Fruit fly (Drosophila melanogaster) whole organism, wandering third instar larva: ENCODE results near the gene sud1.

Source experiments
- CG32264 ChIP-seq: fragments of 200-800 bp; sonication (Bioruptor generic); optimal IDR thresholded peaks from 2 replicates; lab custom pipeline; 2016; ENCODE audit warnings: missing biosample characterization, missing genetic modification characterization
- CG9705 ChIP-seq: fragments of 200-800 bp; sonication (Bioruptor generic); optimal IDR thresholded peaks from 2 replicates; lab custom pipeline; 2018; ENCODE audit warnings: missing biosample characterization, mild to moderate bottlenecking, missing genetic modification characterization
- Dfd ChIP-seq: fragments of >200 bp; optimal IDR thresholded peaks from 2 replicates; lab custom pipeline; 2017; ENCODE audit warnings: missing biosample characterization, missing genetic modification characterization
- Dif ChIP-seq: fragments of 200-275, 200-300 bp; sonication (Bioruptor generic); optimal IDR thresholded peaks from 2 replicates; lab custom pipeline; 2018; ENCODE audit warnings: missing biosample characterization, missing genetic modification characterization; ENCODE audit not compliant: partially characterized antibody
- HLH106 ChIP-seq: fragments of 200-800 bp; optimal IDR thresholded peaks from 3 replicates; lab custom pipeline; 2019; ENCODE audit warnings: missing biosample characterization, mild to moderate bottlenecking, missing genetic modification characterization, moderate library complexity
- Hnf4 ChIP-seq: fragments of 200-800 bp; sonication (Bioruptor generic); optimal IDR thresholded peaks from 2 replicates; lab custom pipeline; 2016; ENCODE audit warnings: missing biosample characterization, mild to moderate bottlenecking, missing genetic modification characterization
- Hr78 ChIP-seq: fragments of >200 bp; optimal IDR thresholded peaks from 2 replicates; lab custom pipeline; 2017; ENCODE audit warnings: missing biosample characterization, missing genetic modification characterization
- Hr83 ChIP-seq: fragments of 200-300 bp; sonication (Bioruptor generic); optimal IDR thresholded peaks from 2 replicates; lab custom pipeline; 2016; ENCODE audit warnings: missing biosample characterization, mild to moderate bottlenecking, missing genetic modification characterization, moderate library complexity; ENCODE audit not compliant: poor library complexity, severe bottlenecking
- Jra ChIP-seq: sonication (Bioruptor generic); optimal IDR thresholded peaks from 2 replicates; lab custom pipeline; 2016; ENCODE audit warnings: missing biosample characterization, missing genetic modification characterization
- Mio ChIP-seq: sonication (Bioruptor generic); optimal IDR thresholded peaks from 2 replicates; lab custom pipeline; 2016; ENCODE audit warnings: missing biosample characterization, missing genetic modification characterization
- Myc ChIP-seq: fragments of >200 bp; optimal IDR thresholded peaks from 2 replicates; lab custom pipeline; 2017
- N ChIP-seq: fragments of >200 bp; optimal IDR thresholded peaks from 2 replicates; lab custom pipeline; 2018; ENCODE audit warnings: missing biosample characterization, missing external identifiers, missing genetic modification characterization
- Rel ChIP-seq, 2 experiments: fragments of 200-800 bp; sonication (Bioruptor generic) in 1 of 2; optimal IDR thresholded peaks; 2 replicates in 1 of 2; 3 replicates in 1 of 2; lab custom pipeline; 2016 to 2019; ENCODE audit warnings: mild to moderate bottlenecking in 2 of 2, missing biosample characterization in 2 of 2, missing genetic modification characterization in 2 of 2, moderate library complexity in 1 of 2
- Sp1 ChIP-seq: fragments of 200-800 bp; sonication (Bioruptor generic); optimal IDR thresholded peaks from 3 replicates; lab custom pipeline; 2019; ENCODE audit warnings: missing biosample characterization, mild to moderate bottlenecking, missing genetic modification characterization, moderate library complexity
- Vsx2 ChIP-seq: fragments of 200-300, 225-300 bp; sonication (Bioruptor generic); optimal IDR thresholded peaks from 2 replicates; lab custom pipeline; 2018; ENCODE audit warnings: missing biosample characterization, missing genetic modification characterization; ENCODE audit not compliant: partially characterized antibody
- br ChIP-seq: fragments of 200-800 bp; sonication (Bioruptor generic); optimal IDR thresholded peaks from 2 replicates; lab custom pipeline; 2016; ENCODE audit warnings: missing biosample characterization, missing genetic modification characterization
- brk ChIP-seq: fragments of 200-800 bp; sonication (Bioruptor generic); optimal IDR thresholded peaks from 2 replicates; lab custom pipeline; 2016; ENCODE audit warnings: missing biosample characterization, mild to moderate bottlenecking, missing genetic modification characterization
- dl ChIP-seq, 2 experiments: fragments of 175-275, 200-275 bp in 1 of 2; fragments of 200-275 bp in 1 of 2; sonication (Bioruptor generic); optimal IDR thresholded peaks; lab custom pipeline; 2018; ENCODE audit warnings: mild to moderate bottlenecking in 2 of 2, missing biosample characterization in 2 of 2, missing genetic modification characterization in 2 of 2, moderate library complexity in 2 of 2; ENCODE audit not compliant: partially characterized antibody in 2 of 2, insufficient read depth in 1 of 2
- dmrt93B ChIP-seq: fragments of 200-800 bp; sonication (Bioruptor generic); optimal IDR thresholded peaks from 2 replicates; lab custom pipeline; 2018; ENCODE audit warnings: missing biosample characterization, mild to moderate bottlenecking, missing genetic modification characterization
- dsf ChIP-seq: sonication (Bioruptor generic); optimal IDR thresholded peaks from 2 replicates; lab custom pipeline; 2016; ENCODE audit warnings: missing biosample characterization, missing genetic modification characterization, borderline replicate concordance
- ey ChIP-seq: fragments of 200-800 bp; sonication (Bioruptor generic); optimal IDR thresholded peaks from 2 replicates; lab custom pipeline; 2016; ENCODE audit warnings: missing biosample characterization, missing genetic modification characterization
- foxo ChIP-seq, 2 experiments: fragments of 200-800 bp; sonication (Bioruptor generic); optimal IDR thresholded peaks; 2 replicates in 1 of 2; 3 replicates in 1 of 2; lab custom pipeline; 2016 to 2017; ENCODE audit warnings: missing biosample characterization in 2 of 2, missing genetic modification characterization in 2 of 2
- fru ChIP-seq: fragments of 200-800 bp; sonication (Bioruptor generic); optimal IDR thresholded peaks from 3 replicates; lab custom pipeline; 2016; ENCODE audit warnings: missing biosample characterization, mild to moderate bottlenecking, missing genetic modification characterization
- h ChIP-seq: fragments of 200-800 bp; sonication (Bioruptor generic); optimal IDR thresholded peaks from 3 replicates; lab custom pipeline; 2016; ENCODE audit warnings: missing biosample characterization, mild to moderate bottlenecking, missing genetic modification characterization
- jim ChIP-seq: fragments of 175-275, 200-325 bp; sonication (Bioruptor generic); optimal IDR thresholded peaks from 2 replicates; lab custom pipeline; 2016; ENCODE audit warnings: missing biosample characterization, mild to moderate bottlenecking, missing genetic modification characterization
- lola ChIP-seq: fragments of >200 bp; optimal IDR thresholded peaks from 2 replicates; lab custom pipeline; 2017; ENCODE audit warnings: missing biosample characterization, missing genetic modification characterization
- pan ChIP-seq: fragments of >200 bp; optimal IDR thresholded peaks from 2 replicates; lab custom pipeline; 2017
- psq ChIP-seq: fragments of 200-800 bp; sonication (Bioruptor generic); optimal IDR thresholded peaks from 3 replicates; lab custom pipeline; 2017; ENCODE audit warnings: missing biosample characterization, mild to moderate bottlenecking, missing genetic modification characterization, moderate library complexity
- rgr ChIP-seq: fragments of 200-800 bp; sonication (Bioruptor generic); optimal IDR thresholded peaks from 3 replicates; lab custom pipeline; 2016; ENCODE audit warnings: missing biosample characterization, mild to moderate bottlenecking, missing genetic modification characterization
- sage ChIP-seq: fragments of 200-800 bp; sonication (Bioruptor generic); optimal IDR thresholded peaks from 2 replicates; lab custom pipeline; 2016; ENCODE audit warnings: missing biosample characterization, mild to moderate bottlenecking, missing genetic modification characterization
- sv ChIP-seq: fragments of 200-800 bp; sonication (Bioruptor generic); optimal IDR thresholded peaks from 3 replicates; lab custom pipeline; 2016; ENCODE audit warnings: missing biosample characterization, missing genetic modification characterization
- tai ChIP-seq: sonication (Bioruptor generic); optimal IDR thresholded peaks from 2 replicates; lab custom pipeline; 2016; ENCODE audit warnings: missing biosample characterization, missing genetic modification characterization
- usp ChIP-seq: fragments of >200 bp; optimal IDR thresholded peaks from 2 replicates; lab custom pipeline; 2017; ENCODE audit warnings: missing biosample characterization, missing genetic modification characterization
- woc ChIP-seq: sonication (Bioruptor generic); optimal IDR thresholded peaks from 2 replicates; lab custom pipeline; 2016; ENCODE audit warnings: missing biosample characterization, mild to moderate bottlenecking, missing genetic modification characterization

The sud1 gene

dm6 chr3R:24890919-24891318, 26.7 kb downstream of the sud1 start:
- TF ChIP-seq Mio (GFP tag; lab: Kevin White, UChicago) (no peak), Dfd (GFP tag; lab: Kevin White, UChicago) (no peak), lola (no peak), CG9705 (GFP tag; lab: Kevin White, UChicago) (no peak), psq (GFP tag; lab: Kevin White, UChicago) (no peak), Myc (no peak), CG32264 (no peak), h (GFP tag; lab: Kevin White, UChicago) (no peak), jim (GFP tag; lab: Kevin White, UChicago) (no peak), foxo (GFP tag; optimal IDR thresholded peaks at IDR 0.05; lab: Kevin White, UChicago) (no peak), dmrt93B (GFP tag; lab: Kevin White, UChicago) (no peak), Sp1 (no peak), dsf (no peak), sage (GFP tag; lab: Kevin White, UChicago) (no peak), Hr78 (no peak), sv (GFP tag; lab: Kevin White, UChicago) (no peak), woc (no peak), tai (no peak)

dm6 chr3R:24890217-24890616, 27.4 kb downstream of the sud1 start:
- TF ChIP-seq Hr83 (no peak), dsf (no peak), rgr (GFP tag; lab: Kevin White, UChicago) (no peak), Hnf4 (GFP tag; lab: Kevin White, UChicago) (no peak), sv (GFP tag; lab: Kevin White, UChicago) (no peak), h (GFP tag; lab: Kevin White, UChicago) (no peak), Myc (no peak), pan (lab: Kevin White, UChicago) (no peak)

dm6 chr3R:24889303-24889892, 28.3 kb downstream of the sud1 start:
- TF ChIP-seq Jra (GFP tag; lab: Kevin White, UChicago) (no peak), Hnf4 (GFP tag; lab: Kevin White, UChicago) (no peak), dsf (no peak), sage (GFP tag; lab: Kevin White, UChicago) (no peak), fru (no peak), woc (no peak), CG9705 (GFP tag; lab: Kevin White, UChicago) (no peak), usp (GFP tag; lab: Kevin White, UChicago) (no peak), dl (GFP tag; optimal IDR thresholded peaks at IDR 0.05; lab: Kevin White, UChicago; ENCODE audit: insufficient read depth in 1 of 2, partially characterized antibody in 2 of 2) (no peak), Rel (GFP tag; optimal IDR thresholded peaks at IDR 0.05; lab: Kevin White, UChicago) (no peak), Rel (tag; optimal IDR thresholded peaks at IDR 0.05; lab: Kevin White, UChicago) (peak; percentile 76), h (GFP tag; lab: Kevin White, UChicago) (peak; percentile 54), HLH106 (no peak), Vsx2 (GFP tag; lab: Kevin White, UChicago) (peak; percentile 10), Dif (GFP tag; lab: Kevin White, UChicago) (no peak), Hr83 (no peak), brk (GFP tag; lab: Kevin White, UChicago) (no peak), pan (lab: Kevin White, UChicago) (no peak), br (GFP tag; lab: Kevin White, UChicago) (peak; percentile 10)
- TF ChIP-seq, all 38 proteins: peak for 4

- TF ChIP-seq Rel (GFP tag; optimal IDR thresholded peaks at IDR 0.05; lab: Kevin White, UChicago) (no peak), Rel (tag; optimal IDR thresholded peaks at IDR 0.05; lab: Kevin White, UChicago) (no peak), tai (no peak), CG9705 (GFP tag; lab: Kevin White, UChicago) (no peak), ey (GFP tag; lab: Kevin White, UChicago) (no peak), N (GFP tag; lab: Kevin White, UChicago) (no peak), dsf (no peak), sv (GFP tag; lab: Kevin White, UChicago) (no peak), jim (GFP tag; lab: Kevin White, UChicago) (no peak), Dfd (GFP tag; lab: Kevin White, UChicago) (no peak), Hr83 (no peak), br (GFP tag; lab: Kevin White, UChicago) (no peak), dmrt93B (GFP tag; lab: Kevin White, UChicago) (no peak), foxo (GFP tag; optimal IDR thresholded peaks at IDR 0.05; lab: Kevin White, UChicago) (no peak), woc (no peak), brk (GFP tag; lab: Kevin White, UChicago) (no peak), pan (lab: Kevin White, UChicago) (no peak), psq (GFP tag; lab: Kevin White, UChicago) (no peak), Jra (GFP tag; lab: Kevin White, UChicago) (no peak), CG32264 (no peak)
- TF ChIP-seq, all 38 proteins: peak for 0
These were observed 29.2 kb downstream of the sud1 start for dm6 chr3R:24888418-24888817.
